Worm (Caenorhabditis elegans) whole organism, L4/young adult: ENCODE data around the gene szy-4.

Experiments used
- W03F9.2 ChIP-seq: fragments of 150-350 bp; optimal IDR thresholded peaks from 2 replicates; lab custom pipeline; 2014; ENCODE audit warnings: missing biosample characterization, missing genetic modification characterization
- dao-5 ChIP-seq: sonication (generic microtip); optimal IDR thresholded peaks from 2 replicates; lab custom pipeline; 2016; ENCODE audit warnings: missing genotype, missing genetic modification characterization, moderate library complexity, missing compliant biosample characterization
- him-1 ChIP-seq: sonication (generic microtip); optimal IDR thresholded peaks from 2 replicates; lab custom pipeline; 2016; ENCODE audit warnings: missing genotype, missing genetic modification reagents, missing genetic modification characterization, missing compliant biosample characterization

ce11 chrII:6181337-6181736 lies 17.2 kb upstream of the szy-4 start:
- TF ChIP-seq dao-5 (tag; lab: Kevin White, UChicago) = no peak
- TF ChIP-seq him-1 = no peak
- no peak for TF ChIP-seq W03F9.2
